Worm (Caenorhabditis elegans): ENCODE results near the gene W02H5.19.

- TF ChIP-seq tbx-37 (GFP tag; conservative IDR thresholded peaks at IDR 0.05) (no peak), ets-7 (tag; optimal IDR thresholded peaks at IDR 0.05) (no peak), hnd-1 (tag; optimal IDR thresholded peaks at IDR 0.05) (no peak), flt-1 (GFP tag; IDR thresholded peaks at IDR 0.05) (no peak), ama-1 (optimal IDR thresholded peaks at IDR 0.05) (no peak), pes-1 (GFP tag; IDR thresholded peaks at IDR 0.05) (no peak), tbx-11 (GFP tag; IDR thresholded peaks at IDR 0.05) (no peak), tra-4 (tag; optimal IDR thresholded peaks at IDR 0.05) (no peak), aly-1 (tag; optimal IDR thresholded peaks at IDR 0.05) (no peak)
These were observed 43.0 kb upstream of the W02H5.19 start for ce11 chrV:2595720-2596119.
